Worm (Caenorhabditis elegans): ENCODE results near the gene B0303.14.

DNA sequence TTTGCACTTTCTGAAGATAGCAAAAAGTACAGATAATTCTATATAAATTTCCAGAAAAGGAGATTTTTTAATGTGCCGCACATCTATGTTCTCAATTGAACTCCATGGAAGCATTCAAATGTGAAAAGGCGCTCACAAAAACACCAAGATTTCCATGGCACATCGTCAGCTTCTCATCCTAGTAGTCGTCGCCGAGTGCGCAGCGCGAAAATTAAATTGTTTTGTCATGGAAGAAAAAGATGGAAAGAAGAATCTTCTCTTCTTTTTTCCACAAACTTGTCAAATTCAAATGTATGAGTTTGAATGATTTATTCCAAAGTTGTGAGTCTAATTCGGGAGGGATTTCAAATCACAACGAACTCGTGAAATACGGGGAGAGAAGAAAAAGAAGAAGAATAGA lies 21.4 kb upstream of the B0303.14 start:
- no peak for TF ChIP-seq egl-27 (tag; optimal IDR thresholded peaks at IDR 0.05)
- no peak for TF ChIP-seq elt-3 (tag; optimal IDR thresholded peaks at IDR 0.05)
- TF ChIP-seq nhr-11 (tag; optimal IDR thresholded peaks at IDR 0.05) = no peak
- no peak for TF ChIP-seq aha-1 (tag; optimal IDR thresholded peaks at IDR 0.05)
- TF ChIP-seq nhr-237 (tag; optimal IDR thresholded peaks at IDR 0.05) = no peak
- TF ChIP-seq pqm-1 (tag; optimal IDR thresholded peaks at IDR 0.05) = no peak
- no peak for TF ChIP-seq fos-1 (tag; optimal IDR thresholded peaks at IDR 0.05)
- TF ChIP-seq nhr-12 (tag; optimal IDR thresholded peaks at IDR 0.05) = no peak
- no peak for TF ChIP-seq elt-2 (tag; optimal IDR thresholded peaks at IDR 0.05)
- no peak for TF ChIP-seq fkh-10 (GFP tag; optimal IDR thresholded peaks at IDR 0.05)

All from whole organism, L1 larva.